Worm (Caenorhabditis elegans): ENCODE results near the gene gap-1.

gap-1 gene

DNA sequence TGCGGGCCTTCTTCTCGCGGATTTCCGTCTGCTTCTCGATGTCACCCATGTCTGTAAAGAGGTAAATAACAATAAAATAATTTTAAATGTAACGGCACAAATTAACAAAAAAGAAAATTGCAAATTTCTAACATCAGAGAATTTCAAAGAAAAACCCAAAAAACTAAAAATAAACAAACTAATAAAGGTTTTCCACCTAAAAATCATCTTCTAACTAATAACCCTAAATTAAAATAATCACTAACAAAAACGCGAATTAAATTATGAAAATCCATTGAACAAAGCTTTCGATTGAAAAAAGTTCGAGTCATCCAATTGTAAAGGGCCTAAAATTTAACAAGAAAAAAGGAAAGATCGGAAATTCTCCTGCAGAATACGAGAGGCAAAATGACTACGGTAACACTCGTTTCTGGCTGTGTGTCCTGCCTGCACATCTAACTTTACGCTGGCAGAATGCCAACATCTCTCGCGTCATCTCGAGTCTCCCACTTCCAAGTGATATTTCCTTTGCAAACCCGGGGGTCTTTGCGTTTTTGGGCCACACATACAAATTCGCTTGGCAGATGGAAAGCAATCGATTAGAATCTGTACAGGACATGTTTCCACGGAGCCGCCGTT lies 50.4 kb downstream of the gap-1 start, which contains the start of gene rpl-11.2 (continued):
- peak; percentile 93 for TF ChIP-seq egl-13 (tag; optimal IDR thresholded peaks at IDR 0.05)
- peak; percentile 94 for TF ChIP-seq irx-1 (tag; optimal IDR thresholded peaks at IDR 0.05)
- peak; percentile 98 for TF ChIP-seq lin-13 (GFP tag; optimal IDR thresholded peaks at IDR 0.05)
- peak; percentile 98 for TF ChIP-seq nhr-77 (tag; optimal IDR thresholded peaks at IDR 0.05)
- peak; percentile 93 for TF ChIP-seq ceh-88 (GFP tag; IDR thresholded peaks at IDR 0.05)
- TF ChIP-seq lin-15B (tag; optimal IDR thresholded peaks at IDR 0.05): peak; percentile 84
- no peak for TF ChIP-seq C34B4.2 (tag; optimal IDR thresholded peaks at IDR 0.05)
- TF ChIP-seq ceh-90 (tag; optimal IDR thresholded peaks at IDR 0.05): no peak
- peak in 1 of 2 experiments; percentile 96 for TF ChIP-seq mdl-1 (tag; optimal IDR thresholded peaks at IDR 0.05)
- peak; percentile 93 for TF ChIP-seq grh-1 (GFP tag; IDR thresholded peaks at IDR 0.05)
- TF ChIP-seq blmp-1 (tag; optimal IDR thresholded peaks at IDR 0.05): peak; percentile 90
- TF ChIP-seq hpl-2 (GFP tag; optimal IDR thresholded peaks at IDR 0.05): peak; percentile 93
- TF ChIP-seq aly-2 (tag; optimal IDR thresholded peaks at IDR 0.05): peak; percentile 91
- peak; percentile 98 for TF ChIP-seq swsn-7 (tag; optimal IDR thresholded peaks at IDR 0.05)
- TF ChIP-seq lin-39 (tag; optimal IDR thresholded peaks at IDR 0.05): peak; percentile 96
- peak; percentile 87 for TF ChIP-seq ceh-8 (GFP tag; optimal IDR thresholded peaks at IDR 0.05)
- TF ChIP-seq nhr-84 (tag; optimal IDR thresholded peaks at IDR 0.05): peak; percentile 20
- peak; percentile 97 for TF ChIP-seq fkh-10 (GFP tag; optimal IDR thresholded peaks at IDR 0.05)
- TF ChIP-seq nhr-47 (tag; optimal IDR thresholded peaks at IDR 0.05): peak; percentile 98
- peak; percentile 96 to 99 (median 98) for TF ChIP-seq ceh-82 (tag; optimal IDR thresholded peaks at IDR 0.05)
- peak; percentile 99 for TF ChIP-seq unc-130 (tag; optimal IDR thresholded peaks at IDR 0.05)
- TF ChIP-seq zag-1 (tag; optimal IDR thresholded peaks at IDR 0.05): peak; percentile 94
- TF ChIP-seq sox-4 (tag; optimal IDR thresholded peaks at IDR 0.05): peak; percentile 83
- TF ChIP-seq efl-3 (GFP tag; optimal IDR thresholded peaks at IDR 0.05): peak; percentile 11
- peak; percentile 96 for TF ChIP-seq isw-1 (GFP tag; IDR thresholded peaks at IDR 0.05)
- TF ChIP-seq ces-1 (GFP tag; optimal IDR thresholded peaks at IDR 0.05): no peak
- peak; percentile 98 for TF ChIP-seq nhr-90 (tag; optimal IDR thresholded peaks at IDR 0.05; ENCODE audit: poor library complexity)
- peak; percentile 90 for TF ChIP-seq vab-15 (tag; optimal IDR thresholded peaks at IDR 0.05)
- TF ChIP-seq unc-30 (tag; optimal IDR thresholded peaks at IDR 0.05): no peak
- TF ChIP-seq nhr-20 (tag; optimal IDR thresholded peaks at IDR 0.05): peak; percentile 99
- TF ChIP-seq C16A3.4 (tag; optimal IDR thresholded peaks at IDR 0.05): peak; percentile 99
- peak; percentile 97 for TF ChIP-seq fos-1 (tag; optimal IDR thresholded peaks at IDR 0.05)
- peak; percentile 20 for TF ChIP-seq fkh-4 (tag; optimal IDR thresholded peaks at IDR 0.05; ENCODE audit: borderline replicate concordance)
- peak; percentile 83 for TF ChIP-seq elt-2 (tag; optimal IDR thresholded peaks at IDR 0.05)
- peak; percentile 94 for TF ChIP-seq nhr-237 (tag; optimal IDR thresholded peaks at IDR 0.05)
- no peak for TF ChIP-seq hlh-17 (GFP tag; optimal IDR thresholded peaks at IDR 0.05; ENCODE audit: borderline replicate concordance)
- TF ChIP-seq lin-35 (GFP tag; optimal IDR thresholded peaks at IDR 0.05): peak; percentile 89 to 95
- peak; percentile 97 for TF ChIP-seq dsc-1 (tag; optimal IDR thresholded peaks at IDR 0.05)
- no peak for TF ChIP-seq sptf-1 (tag; optimal IDR thresholded peaks at IDR 0.05)
- TF ChIP-seq egl-27 (tag; optimal IDR thresholded peaks at IDR 0.05): peak; percentile 60 to 88
- TF ChIP-seq snu-23 (GFP tag; optimal IDR thresholded peaks at IDR 0.05): peak; percentile 99
